Fruit fly (Drosophila melanogaster) whole organism, embryonic: Measurements from ENCODE around the gene fok.

Source experiments
- Aef1 ChIP-seq: fragments of 200-800 bp; sonication (Bioruptor generic); IDR thresholded peaks from 3 replicates; pipeline ENCODE4 v1.3.6; 2022; ENCODE audit warnings: missing biosample characterization, missing genetic modification characterization
- B-H1 ChIP-seq: fragments of 200-800 bp; sonication (Bioruptor generic); IDR thresholded peaks from 3 replicates; pipeline ENCODE4 v1.3.6; 2022; ENCODE audit warnings: missing biosample characterization, missing genetic modification characterization
- BEAF-32 ChIP-seq: fragments of 200-800 bp; sonication (Bioruptor generic); optimal IDR thresholded peaks from 3 replicates; lab custom pipeline; 2017; ENCODE audit warnings: missing biosample characterization, missing genetic modification characterization, mild to moderate bottlenecking, moderate library complexity, missing genetic modification reagents
- CG10543 ChIP-seq: fragments of 200-800 bp; sonication (Bioruptor generic); optimal IDR thresholded peaks from 3 replicates; lab custom pipeline; 2017; ENCODE audit warnings: missing biosample characterization, mild to moderate bottlenecking, missing genetic modification characterization, moderate library complexity
- CG11504 ChIP-seq: fragments of 200-800 bp; sonication (Bioruptor generic); optimal IDR thresholded peaks from 3 replicates; lab custom pipeline; 2019; ENCODE audit warnings: missing biosample characterization, mild to moderate bottlenecking, missing genetic modification characterization, moderate library complexity
- CG11723 ChIP-seq: fragments of 200-800 bp; sonication (Bioruptor generic); optimal IDR thresholded peaks from 2 replicates; lab custom pipeline; 2017; ENCODE audit warnings: missing biosample characterization, mild to moderate bottlenecking, missing genetic modification characterization
- CG13775 ChIP-seq: fragments of 200-800 bp; sonication (Bioruptor generic); optimal IDR thresholded peaks from 3 replicates; lab custom pipeline; 2017; ENCODE audit warnings: missing biosample characterization, mild to moderate bottlenecking, missing genetic modification characterization
- CG14965 ChIP-seq: fragments of 200-800 bp; sonication (Bioruptor generic); optimal IDR thresholded peaks from 2 replicates; lab custom pipeline; 2016; ENCODE audit warnings: missing biosample characterization, missing genetic modification characterization, borderline replicate concordance
- CG2875 ChIP-seq: fragments of 200-800 bp; sonication (Bioruptor generic); optimal IDR thresholded peaks from 2 replicates; lab custom pipeline; 2017; ENCODE audit warnings: missing biosample characterization, mild to moderate bottlenecking, missing genetic modification characterization, missing genetic modification reagents
- CG30403 ChIP-seq: fragments of 200-800 bp; sonication (Bioruptor generic); optimal IDR thresholded peaks from 3 replicates; lab custom pipeline; 2016; ENCODE audit warnings: missing biosample characterization, missing genetic modification characterization
- CG3163 ChIP-seq: fragments of 200-800 bp; sonication (Bioruptor generic); optimal IDR thresholded peaks from 3 replicates; lab custom pipeline; 2016; ENCODE audit warnings: missing biosample characterization, missing genetic modification characterization
- CG34224 ChIP-seq: fragments of 200-800 bp; sonication (Bioruptor generic); IDR thresholded peaks from 3 replicates; pipeline ENCODE4 v1.3.6; 2022; ENCODE audit warnings: missing biosample characterization, missing genetic modification characterization; ENCODE audit not compliant: partially characterized antibody
- CG4424 ChIP-seq: fragments of 200-800 bp; sonication (Bioruptor generic); optimal IDR thresholded peaks from 3 replicates; lab custom pipeline; 2016; ENCODE audit warnings: missing biosample characterization, missing genetic modification characterization
- CG4820 ChIP-seq: fragments of 200-800 bp; sonication (Bioruptor generic); optimal IDR thresholded peaks from 3 replicates; lab custom pipeline; 2016; ENCODE audit warnings: missing biosample characterization, missing genetic modification characterization
- CG6813 ChIP-seq: fragments of 200-800 bp; sonication (Bioruptor generic); optimal IDR thresholded peaks from 2 replicates; lab custom pipeline; 2017; ENCODE audit warnings: missing biosample characterization, missing genetic modification characterization, mild to moderate bottlenecking, moderate library complexity, missing genetic modification reagents
- CG7271 ChIP-seq: fragments of 200-800 bp; sonication (Bioruptor generic); optimal IDR thresholded peaks from 2 replicates; lab custom pipeline; 2018; ENCODE audit warnings: missing biosample characterization, mild to moderate bottlenecking, missing genetic modification characterization, moderate library complexity
- CG9609 ChIP-seq: fragments of 200-800 bp; sonication (Bioruptor generic); optimal IDR thresholded peaks from 3 replicates; lab custom pipeline; 2016; ENCODE audit warnings: missing biosample characterization, missing genetic modification characterization
- CG9727 ChIP-seq: fragments of 200-800 bp; sonication (Bioruptor generic); optimal IDR thresholded peaks from 3 replicates; lab custom pipeline; 2017; ENCODE audit warnings: missing biosample characterization, mild to moderate bottlenecking, missing genetic modification characterization
- E2f2 ChIP-seq: fragments of 200-800 bp; sonication (Bioruptor generic); IDR thresholded peaks from 2 replicates; pipeline ENCODE4 v1.3.6; 2022; ENCODE audit warnings: missing biosample characterization, missing genetic modification characterization
- Eip74EF ChIP-seq, 2 experiments: fragments of 200-800 bp in 1 of 2; fragments of >200 bp in 1 of 2; sonication (Bioruptor generic) in 1 of 2; optimal IDR thresholded peaks; 2 replicates each; lab custom pipeline; 2017 to 2019; ENCODE audit warnings: missing biosample characterization in 2 of 2, missing genetic modification characterization in 2 of 2, mild to moderate bottlenecking in 1 of 2, moderate library complexity in 1 of 2
- Ets97D ChIP-seq: fragments of 200-800 bp; sonication (Bioruptor generic); optimal IDR thresholded peaks from 3 replicates; lab custom pipeline; 2016; ENCODE audit warnings: missing biosample characterization, missing genetic modification characterization
- Hr3 ChIP-seq: fragments of 200-800 bp; sonication (Bioruptor generic); optimal IDR thresholded peaks from 3 replicates; lab custom pipeline; 2016; ENCODE audit warnings: missing biosample characterization, missing genetic modification characterization
- Hr78 ChIP-seq, 2 experiments: fragments of 200-800 bp in 1 of 2; fragments of >200 bp in 1 of 2; sonication (Bioruptor generic) in 1 of 2; optimal IDR thresholded peaks; 2 replicates each; lab custom pipeline; 2017 to 2019; ENCODE audit warnings: missing biosample characterization in 2 of 2, missing genetic modification characterization in 2 of 2, mild to moderate bottlenecking in 1 of 2, moderate library complexity in 1 of 2
- Myb ChIP-seq: fragments of 200-800 bp; sonication (Bioruptor generic); optimal IDR thresholded peaks from 2 replicates; lab custom pipeline; 2016; ENCODE audit warnings: missing biosample characterization, missing genetic modification characterization
- Nf-YC ChIP-seq: fragments of 200-800 bp; optimal IDR thresholded peaks from 3 replicates; lab custom pipeline; 2019; ENCODE audit warnings: missing biosample characterization, mild to moderate bottlenecking, missing genetic modification characterization, moderate library complexity
- Stat92E ChIP-seq, 3 experiments: fragments of >200 bp in 2 of 3; fragments of 200-800 bp in 1 of 3; sonication (Bioruptor generic) in 1 of 3; optimal IDR thresholded peaks; 2 replicates each; lab custom pipeline; 2017 to 2019; ENCODE audit warnings: missing biosample characterization in 3 of 3, missing genetic modification characterization in 3 of 3, mild to moderate bottlenecking in 1 of 3, moderate library complexity in 1 of 3
- ab ChIP-seq: fragments of 200-800 bp; sonication (Bioruptor generic); optimal IDR thresholded peaks from 2 replicates; lab custom pipeline; 2016; ENCODE audit warnings: missing biosample characterization, missing genetic modification characterization
- ase ChIP-seq: fragments of 200-800 bp; sonication (Bioruptor generic); IDR thresholded peaks from 3 replicates; pipeline ENCODE4 v1.3.6; 2022; ENCODE audit warnings: missing biosample characterization, missing genetic modification characterization
- cas ChIP-seq: fragments of 200-800 bp; sonication (Bioruptor generic); IDR thresholded peaks from 2 replicates; pipeline ENCODE4 v1.3.6; 2022; ENCODE audit warnings: missing biosample characterization, missing genetic modification characterization
- caup ChIP-seq: fragments of 200-800 bp; sonication (Bioruptor generic); optimal IDR thresholded peaks from 3 replicates; lab custom pipeline; 2017; ENCODE audit warnings: missing biosample characterization, mild to moderate bottlenecking, missing genetic modification characterization, moderate library complexity; ENCODE audit not compliant: severe bottlenecking
- corto ChIP-seq: fragments of 200-800 bp; sonication (Bioruptor generic); optimal IDR thresholded peaks from 2 replicates; lab custom pipeline; 2016; ENCODE audit warnings: missing biosample characterization, mild to moderate bottlenecking, missing genetic modification characterization, moderate library complexity
- disco-r ChIP-seq: fragments of 200-800 bp; sonication (Bioruptor generic); optimal IDR thresholded peaks from 2 replicates; lab custom pipeline; 2016; ENCODE audit warnings: missing biosample characterization, missing genetic modification characterization
- ems ChIP-seq: fragments of 200-800 bp; sonication (Bioruptor generic); optimal IDR thresholded peaks from 3 replicates; lab custom pipeline; 2016; ENCODE audit warnings: missing biosample characterization, missing genetic modification characterization
- esg ChIP-seq: fragments of 200-800 bp; sonication (Bioruptor generic); conservative IDR thresholded peaks from 2 replicates; pipeline ENCODE4 v1.3.6; 2022; ENCODE audit warnings: missing biosample characterization, missing genetic modification characterization
- gce ChIP-seq: fragments of 200-800 bp; sonication (Bioruptor generic); IDR thresholded peaks from 3 replicates; pipeline ENCODE4 v1.3.6; 2022; ENCODE audit warnings: missing biosample characterization, missing genetic modification characterization
- gcm2 ChIP-seq: fragments of 200-800 bp; sonication (Bioruptor generic); optimal IDR thresholded peaks from 2 replicates; lab custom pipeline; 2016; ENCODE audit warnings: missing biosample characterization, missing genetic modification characterization
- hbn ChIP-seq: fragments of 200-800 bp; sonication (Bioruptor generic); IDR thresholded peaks from 2 replicates; pipeline ENCODE4 v1.3.6; 2022; ENCODE audit warnings: missing biosample characterization, missing genetic modification characterization; ENCODE audit not compliant: partially characterized antibody
- jing ChIP-seq: fragments of 200-800 bp; sonication (Bioruptor generic); optimal IDR thresholded peaks from 2 replicates; lab custom pipeline; 2018; ENCODE audit warnings: missing biosample characterization, mild to moderate bottlenecking, missing genetic modification characterization
- luna ChIP-seq: fragments of 200-800 bp; sonication (Bioruptor generic); optimal IDR thresholded peaks from 2 replicates; lab custom pipeline; 2016; ENCODE audit warnings: missing biosample characterization, missing genetic modification characterization
- maf-S ChIP-seq: fragments of 200-800 bp; sonication (Bioruptor generic); optimal IDR thresholded peaks from 2 replicates; lab custom pipeline; 2016; ENCODE audit warnings: missing biosample characterization, missing genetic modification characterization
- mld ChIP-seq: fragments of 200-800 bp; sonication (Bioruptor generic); IDR thresholded peaks from 3 replicates; pipeline ENCODE4 v1.3.6; 2022; ENCODE audit warnings: missing biosample characterization, missing genetic modification characterization; ENCODE audit not compliant: partially characterized antibody
- phol ChIP-seq: fragments of 200-800 bp; sonication (Bioruptor generic); optimal IDR thresholded peaks from 3 replicates; lab custom pipeline; 2018; ENCODE audit warnings: missing biosample characterization, mild to moderate bottlenecking, missing genetic modification characterization, moderate library complexity
- scrt ChIP-seq: fragments of 200-800 bp; sonication (Bioruptor generic); optimal IDR thresholded peaks from 2 replicates; lab custom pipeline; 2018; ENCODE audit warnings: missing biosample characterization, mild to moderate bottlenecking, missing genetic modification characterization, moderate library complexity
- sima ChIP-seq: fragments of 200-800 bp; sonication (Bioruptor generic); optimal IDR thresholded peaks from 2 replicates; lab custom pipeline; 2016; ENCODE audit warnings: missing biosample characterization, missing genetic modification characterization
- sug ChIP-seq: fragments of 200-800 bp; optimal IDR thresholded peaks from 2 replicates; lab custom pipeline; 2019; ENCODE audit warnings: missing biosample characterization, mild to moderate bottlenecking, missing genetic modification characterization, moderate library complexity
- tin ChIP-seq: fragments of 200-800 bp; sonication (Bioruptor generic); optimal IDR thresholded peaks from 3 replicates; lab custom pipeline; 2016; ENCODE audit warnings: missing biosample characterization, missing genetic modification characterization
- z ChIP-seq: fragments of 200-800 bp; sonication (Bioruptor generic); IDR thresholded peaks from 3 replicates; pipeline ENCODE4 v1.3.6; 2022; ENCODE audit warnings: missing biosample characterization, missing genetic modification characterization

The fok gene

dm6 chr2L:20120388-20121232 lies 35.7 kb upstream of the fok start (continued):
- TF ChIP-seq scrt (GFP tag; lab: Kevin White, UChicago) (peak; percentile 6), esg (GFP tag; lab: Robert Waterston, UW) (peak; percentile 76), tin (GFP tag; lab: Kevin White, UChicago) (peak; percentile 97), phol (tag; lab: Kevin White, UChicago) (peak; percentile 58), CG6813 (GFP tag; lab: Kevin White, UChicago) (peak; percentile 51), ase (GFP tag; lab: Robert Waterston, UW) (peak; percentile 93), mld (GFP tag; lab: Robert Waterston, UW) (0 out of 3 replicates have a peak, but pooled peaks have one; percentile 43), Aef1 (GFP tag; lab: Robert Waterston, UW) (peak; percentile 94), hbn (GFP tag; lab: Robert Waterston, UW) (peak; percentile 55), corto (GFP tag; lab: Kevin White, UChicago) (no peak), luna (peak; percentile 87), CG7271 (tag; lab: Kevin White, UChicago) (no peak), CG9609 (GFP tag; lab: Kevin White, UChicago) (peak; percentile 93), B-H1 (GFP tag; lab: Robert Waterston, UW) (no peak; the same call in 2 of the 3 replicates), gce (GFP tag; lab: Robert Waterston, UW) (peak; percentile 83; the same call in 2 of the 3 replicates), sima (GFP tag; lab: Kevin White, UChicago) (peak; percentile 5), caup (peak; percentile 85), sug (peak; percentile 85), CG2875 (peak; percentile 66), CG11723 (GFP tag; lab: Kevin White, UChicago) (peak; percentile 19), jing (GFP tag; lab: Kevin White, UChicago) (peak; percentile 74), Hr3 (peak; percentile 92), ems (peak; percentile 73), Ets97D (GFP tag; lab: Kevin White, UChicago) (peak; percentile 54), ab (peak; percentile 93), maf-S (peak; percentile 90), z (peak; percentile 98), disco-r (peak; percentile 85), CG30403 (GFP tag; lab: Kevin White, UChicago) (peak; percentile 94), Stat92E (GFP tag; optimal IDR thresholded peaks at IDR 0.05; lab: Kevin White, UChicago) (no peak), Hr78 (GFP tag; optimal IDR thresholded peaks at IDR 0.05; lab: Kevin White, UChicago) (no peak), CG3163 (GFP tag; lab: Kevin White, UChicago) (peak; percentile 82), BEAF-32 (peak; percentile 76), E2f2 (peak; percentile 60; the same call in 1 of the 2 replicates), Eip74EF (GFP tag; optimal IDR thresholded peaks at IDR 0.05; lab: Kevin White, UChicago) (no peak), gcm2 (GFP tag; lab: Kevin White, UChicago) (peak; percentile 88), CG4424 (GFP tag; lab: Kevin White, UChicago) (peak; percentile 80), CG14965 (GFP tag; lab: Kevin White, UChicago) (peak; percentile 50), Nf-YC (tag; lab: Kevin White, UChicago) (peak; percentile 34), CG4820 (peak; percentile 87), CG11504 (tag; lab: Kevin White, UChicago) (peak; percentile 100), Myb (GFP tag; lab: Kevin White, UChicago) (peak; percentile 64), cas (GFP tag; lab: Robert Waterston, UW) (peak; percentile 30; the same call in 1 of the 2 replicates), CG34224 (peak; percentile 67), CG10543 (GFP tag; lab: Kevin White, UChicago) (peak; percentile 29), CG13775 (GFP tag; lab: Kevin White, UChicago) (peak; percentile 75), CG9727 (GFP tag; lab: Kevin White, UChicago) (peak; percentile 85)
